Fruit fly (Drosophila melanogaster) whole organism, embryonic: ENCODE data around the gene CG5835.

Experiments used
- CG2889 ChIP-seq: fragments of 200-800 bp; sonication (Bioruptor generic); IDR thresholded peaks from 3 replicates; pipeline ENCODE4 v1.3.6; 2022; ENCODE audit warnings: missing biosample characterization, missing genetic modification characterization
- MTF-1 ChIP-seq: fragments of 200-800 bp; sonication (Bioruptor generic); optimal IDR thresholded peaks from 2 replicates; lab custom pipeline; 2018; ENCODE audit warnings: missing biosample characterization, mild to moderate bottlenecking, missing genetic modification characterization, borderline replicate concordance
- h ChIP-seq: fragments of >200 bp; optimal IDR thresholded peaks from 2 replicates; lab custom pipeline; 2017

- peak; percentile 18 for TF ChIP-seq MTF-1 (GFP tag; lab: Kevin White, UChicago)
- TF ChIP-seq CG2889: 0 out of 3 replicates have a peak, but pooled peaks have one; percentile 34
- no peak for TF ChIP-seq h (lab: Kevin White, UChicago)
Observed at dm6 chr3R:19164873-19165456, 11.5 kb upstream of the CG5835 start.
